Fruit fly (Drosophila melanogaster): ENCODE measurements around the gene CG31523.

The CG31523 gene

DNA sequence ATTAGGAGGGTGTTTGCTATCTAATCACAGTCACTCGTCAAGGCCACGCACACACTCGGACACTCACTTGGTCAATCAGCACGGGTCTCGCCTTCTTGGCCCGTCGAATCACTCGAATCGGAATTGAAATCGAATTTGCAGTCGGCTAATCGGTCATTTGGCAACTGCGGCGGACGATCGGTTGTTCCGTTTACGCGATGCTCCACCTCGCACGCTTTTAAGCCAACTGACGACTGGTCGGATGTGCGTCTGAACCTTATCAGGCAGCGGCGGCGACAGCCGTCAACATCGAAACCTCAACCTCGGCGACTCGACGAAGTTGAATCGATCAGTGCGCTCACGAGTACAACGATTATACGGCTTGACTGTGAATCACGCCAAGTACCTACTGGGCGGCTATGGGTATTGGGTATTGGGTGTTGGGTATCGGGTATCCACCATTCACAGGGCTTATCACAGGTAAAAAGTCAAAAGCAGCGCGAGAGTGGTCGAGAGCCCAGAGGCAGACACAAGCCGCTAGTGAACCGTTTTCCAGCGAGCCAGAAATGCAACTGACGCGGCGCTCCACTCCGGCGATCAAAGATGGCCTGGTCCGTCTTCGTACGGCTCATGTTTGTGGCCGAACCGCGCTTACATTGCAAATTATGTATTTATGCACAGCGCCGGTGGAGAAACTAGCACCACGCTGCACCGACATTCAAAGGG is 7.8 kb downstream of the CG31523 start (continued):
- TF ChIP-seq BtbVII (GFP tag; optimal IDR thresholded peaks at IDR 0.05) (peak; percentile 12), disco-r (GFP tag; optimal IDR thresholded peaks at IDR 0.05) (no peak), cg (GFP tag; optimal IDR thresholded peaks at IDR 0.05) (peak; percentile 6), ewg (GFP tag; optimal IDR thresholded peaks at IDR 0.05) (no peak), CG3838 (GFP tag; optimal IDR thresholded peaks at IDR 0.05) (no peak), kay (GFP tag; optimal IDR thresholded peaks at IDR 0.05) (peak; percentile 41), CG8359 (GFP tag; optimal IDR thresholded peaks at IDR 0.05; ENCODE audit: borderline replicate concordance) (no peak), CG17829 (tag; optimal IDR thresholded peaks at IDR 0.05) (no peak), org-1 (GFP tag; optimal IDR thresholded peaks at IDR 0.05) (no peak), Xbp1 (GFP tag; optimal IDR thresholded peaks at IDR 0.05) (no peak), CG8290 (GFP tag; optimal IDR thresholded peaks at IDR 0.05) (no peak), CG8290 (tag; optimal IDR thresholded peaks at IDR 0.05) (peak in 1 of 2 experiments; percentile 23), CG10543 (GFP tag; optimal IDR thresholded peaks at IDR 0.05) (peak; percentile 93), CG2889 (GFP tag; IDR thresholded peaks at IDR 0.05) (no peak), CG12769 (tag; optimal IDR thresholded peaks at IDR 0.05) (peak; percentile 40), Doc2 (GFP tag; IDR thresholded peaks at IDR 0.05) (no peak), ci (GFP tag; IDR thresholded peaks at IDR 0.05) (peak; percentile 57; the same call in 2 of the 3 replicates), CG6765 (GFP tag; optimal IDR thresholded peaks at IDR 0.05) (peak; percentile 57), CG1792 (GFP tag; optimal IDR thresholded peaks at IDR 0.05) (no peak)

DNA sequence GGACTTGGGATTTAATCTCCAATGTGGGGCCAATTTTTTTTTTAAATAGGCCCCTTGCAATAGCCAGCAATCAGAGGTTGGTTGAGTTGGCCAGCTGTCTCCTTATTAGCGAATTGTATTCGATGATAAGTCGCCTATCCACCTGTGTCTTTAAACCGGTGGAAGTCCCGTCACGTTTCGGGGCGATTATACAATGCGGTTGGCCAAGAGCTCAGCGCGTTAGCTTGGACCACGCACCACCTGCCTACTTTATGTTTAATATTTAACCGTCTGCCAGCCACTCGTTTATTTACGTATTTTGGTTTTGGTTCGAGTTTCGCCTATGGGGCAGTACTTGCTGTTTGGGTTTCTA is 8.3 kb downstream of the CG31523 start:
- peak in 1 of 2 experiments; percentile 92 for TF ChIP-seq Pdp1 (GFP tag; optimal IDR thresholded peaks at IDR 0.05)
- no peak for TF ChIP-seq Lpt (GFP tag; optimal IDR thresholded peaks at IDR 0.05)

DNA sequence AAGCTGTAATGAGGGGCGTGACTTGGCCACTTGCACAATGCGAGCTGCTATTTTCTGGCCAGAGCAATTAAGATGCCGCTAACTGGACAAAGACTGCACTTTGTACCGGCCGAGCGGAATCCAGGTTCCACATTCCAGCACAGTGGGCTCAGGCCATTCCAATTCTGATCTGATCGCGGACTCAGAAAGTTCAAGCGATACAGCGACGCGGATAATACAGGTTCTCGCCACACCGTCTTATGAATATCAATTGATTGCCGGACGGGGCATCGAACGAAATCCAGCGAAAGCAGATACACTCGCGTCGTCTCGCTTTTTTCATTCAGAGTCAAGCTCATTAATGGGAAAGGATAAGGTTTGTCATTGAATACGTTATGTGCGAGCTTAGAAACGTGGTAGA is 10.1 kb downstream of the CG31523 start:
- TF ChIP-seq abd-A (tag; optimal IDR thresholded peaks at IDR 0.05) (no peak), Ets65A (GFP tag) (peak; percentile 77), chinmo (GFP tag; IDR thresholded peaks at IDR 0.05; ENCODE audit: partially characterized antibody) (0 out of 4 replicates have a peak, but pooled peaks have one; percentile 16), vvl (GFP tag; IDR thresholded peaks at IDR 0.05) (peak; percentile 31; the same call in 1 of the 2 replicates), CG11247 (GFP tag; IDR thresholded peaks at IDR 0.05) (no peak), oc (tag; optimal IDR thresholded peaks at IDR 0.05) (no peak), croc (GFP tag; conservative IDR thresholded peaks at IDR 0.05) (no peak), CG3407 (GFP tag; optimal IDR thresholded peaks at IDR 0.05) (no peak), CG4404 (GFP tag; IDR thresholded peaks at IDR 0.05) (no peak), Blimp-1 (GFP tag; optimal IDR thresholded peaks at IDR 0.05) (peak; percentile 28), CG32767 (GFP tag; IDR thresholded peaks at IDR 0.05) (no peak), sd (tag; optimal IDR thresholded peaks at IDR 0.05) (peak; percentile 91), pb (GFP tag; optimal IDR thresholded peaks at IDR 0.05) (no peak), nom (GFP tag; optimal IDR thresholded peaks at IDR 0.05) (peak; percentile 84)

DNA sequence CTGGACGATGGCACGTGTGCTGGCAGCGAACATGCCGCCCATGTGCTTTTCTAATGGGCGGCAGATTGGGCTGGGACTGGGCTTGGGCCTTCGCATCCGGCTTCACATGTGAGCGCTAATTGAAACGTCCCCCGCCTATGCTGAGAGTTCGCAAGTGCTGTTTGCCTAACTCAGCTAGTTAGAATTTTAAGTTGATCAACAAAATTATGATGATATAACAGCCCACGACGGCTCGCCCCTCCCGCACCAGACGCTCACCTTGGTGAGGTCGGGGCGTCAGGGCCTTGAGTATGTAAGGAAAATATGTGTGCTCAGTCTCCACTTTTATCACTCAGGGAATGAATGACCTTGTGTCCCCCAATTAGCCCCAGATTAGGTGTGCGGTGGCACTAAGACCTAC is 12.1 kb downstream of the CG31523 start:
- TF ChIP-seq Pdp1 (GFP tag; optimal IDR thresholded peaks at IDR 0.05) (peak in 1 of 2 experiments; percentile 73), CG1603 (tag; optimal IDR thresholded peaks at IDR 0.05) (no peak), CG9215 (GFP tag; IDR thresholded peaks at IDR 0.05) (no peak), Dbx (GFP tag; IDR thresholded peaks at IDR 0.05) (no peak), CG5245 (GFP tag; optimal IDR thresholded peaks at IDR 0.05) (no peak), CG12219 (GFP tag; optimal IDR thresholded peaks at IDR 0.05) (no peak), peb (GFP tag; IDR thresholded peaks at IDR 0.05) (no peak), CG9932 (GFP tag; IDR thresholded peaks at IDR 0.05) (no peak), insv (GFP tag; optimal IDR thresholded peaks at IDR 0.05) (no peak), TFAM (GFP tag; optimal IDR thresholded peaks at IDR 0.05) (no peak), cwo (GFP tag; optimal IDR thresholded peaks at IDR 0.05) (peak; percentile 15), Nf-YC (tag; optimal IDR thresholded peaks at IDR 0.05) (no peak), lbe (GFP tag; optimal IDR thresholded peaks at IDR 0.05) (no peak), br (optimal IDR thresholded peaks at IDR 0.05) (no peak), H15 (GFP tag; IDR thresholded peaks at IDR 0.05) (no peak)
